Worm (Caenorhabditis elegans): ENCODE results near the gene F58G6.7.

F58G6.7 gene

DNA sequence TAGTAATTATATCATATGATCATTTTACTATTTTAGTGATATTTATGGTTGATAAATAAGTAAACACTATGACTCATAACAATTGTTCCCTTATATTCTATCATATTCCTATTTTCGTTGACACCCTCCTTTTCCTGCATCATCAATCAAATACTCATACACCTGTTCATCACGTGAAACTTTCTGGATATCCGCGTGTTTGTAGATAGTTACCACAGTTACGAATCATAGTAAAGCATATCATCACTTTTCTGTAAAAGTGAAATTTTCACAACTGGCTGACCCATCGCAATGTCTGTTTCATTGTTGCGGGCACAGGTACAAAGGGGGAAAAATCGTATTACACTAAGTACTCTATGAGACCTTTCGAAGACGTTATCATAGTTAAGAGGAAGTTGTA lies 20.2 kb upstream of the F58G6.7 start:
- TF ChIP-seq tab-1 (GFP tag; IDR thresholded peaks at IDR 0.05) = no peak
- TF ChIP-seq ztf-23 (GFP tag; IDR thresholded peaks at IDR 0.05) = no peak
- no peak for TF ChIP-seq flt-1 (GFP tag; IDR thresholded peaks at IDR 0.05)
- TF ChIP-seq ztf-29 (GFP tag; IDR thresholded peaks at IDR 0.05) = no peak
- no peak for TF ChIP-seq med-1 (GFP tag; optimal IDR thresholded peaks at IDR 0.05; ENCODE audit: insufficient read depth)
- no peak for TF ChIP-seq klf-2 (GFP tag; conservative IDR thresholded peaks at IDR 0.05)
- TF ChIP-seq T22C8.4 (GFP tag; IDR thresholded peaks at IDR 0.05) = no peak
- no peak for TF ChIP-seq ref-1 (GFP tag; conservative IDR thresholded peaks at IDR 0.05)
- TF ChIP-seq cog-1 (tag; optimal IDR thresholded peaks at IDR 0.05) = no peak

DNA sequence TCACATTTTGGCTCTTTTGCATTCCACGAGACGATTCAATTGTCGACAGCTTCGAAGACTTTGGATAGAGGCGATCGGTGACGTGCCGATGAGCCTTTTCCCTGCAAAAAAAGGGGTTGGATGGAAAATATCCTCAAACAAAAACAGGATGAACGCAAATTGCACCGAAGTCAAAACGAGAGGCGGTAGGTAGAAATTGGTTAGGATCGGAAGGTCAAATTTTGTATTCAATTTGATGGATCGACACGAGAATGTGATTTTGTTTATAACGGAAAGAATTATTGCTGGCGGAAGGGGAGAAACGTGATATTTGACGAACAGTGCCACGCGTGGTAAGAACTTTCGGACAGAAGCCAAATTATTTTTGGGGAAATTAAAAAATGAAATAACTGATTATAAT lies 19.3 kb upstream of the F58G6.7 start, which contains the start of gene mca-1:
TSS of gene mca-1 (minus strand) at position 101 of the 400 bp plus-strand sequence.
- TF ChIP-seq med-1 (GFP tag; optimal IDR thresholded peaks at IDR 0.05; ENCODE audit: insufficient read depth) = no peak

DNA sequence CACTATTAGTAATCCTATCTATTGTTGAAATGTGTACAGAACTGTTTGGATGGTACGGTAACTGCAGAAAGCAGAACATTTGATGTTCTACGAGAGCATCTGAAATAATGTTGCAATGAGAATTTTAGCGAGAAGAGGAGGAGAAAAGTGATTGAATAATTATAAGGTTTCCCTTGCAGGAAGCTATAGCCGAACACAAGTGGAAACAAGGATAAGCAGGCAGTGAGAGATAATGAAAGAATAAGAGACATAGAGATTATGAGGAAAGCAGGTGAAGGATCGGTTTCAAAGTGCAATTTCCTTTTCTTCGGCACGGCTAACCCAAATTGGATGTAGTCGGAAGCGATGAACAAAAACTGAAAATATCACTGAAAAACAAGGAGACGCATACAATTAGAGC lies 12.2 kb upstream of the F58G6.7 start, which contains the start of gene del-2:
TSS of gene del-2 (minus strand) at position 101 of the 400 bp plus-strand sequence.
- TF ChIP-seq flt-1 (GFP tag; IDR thresholded peaks at IDR 0.05) = no peak
- TF ChIP-seq cog-1 (tag; optimal IDR thresholded peaks at IDR 0.05) = no peak
- no peak for TF ChIP-seq tab-1 (GFP tag; IDR thresholded peaks at IDR 0.05)
- TF ChIP-seq ztf-23 (GFP tag; IDR thresholded peaks at IDR 0.05) = no peak
- no peak for TF ChIP-seq ref-1 (GFP tag; conservative IDR thresholded peaks at IDR 0.05)
- TF ChIP-seq T22C8.4 (GFP tag; IDR thresholded peaks at IDR 0.05) = no peak
- no peak for TF ChIP-seq med-1 (GFP tag; optimal IDR thresholded peaks at IDR 0.05; ENCODE audit: insufficient read depth)
- TF ChIP-seq klf-2 (GFP tag; conservative IDR thresholded peaks at IDR 0.05) = no peak
- TF ChIP-seq ztf-29 (GFP tag; IDR thresholded peaks at IDR 0.05) = no peak

DNA sequence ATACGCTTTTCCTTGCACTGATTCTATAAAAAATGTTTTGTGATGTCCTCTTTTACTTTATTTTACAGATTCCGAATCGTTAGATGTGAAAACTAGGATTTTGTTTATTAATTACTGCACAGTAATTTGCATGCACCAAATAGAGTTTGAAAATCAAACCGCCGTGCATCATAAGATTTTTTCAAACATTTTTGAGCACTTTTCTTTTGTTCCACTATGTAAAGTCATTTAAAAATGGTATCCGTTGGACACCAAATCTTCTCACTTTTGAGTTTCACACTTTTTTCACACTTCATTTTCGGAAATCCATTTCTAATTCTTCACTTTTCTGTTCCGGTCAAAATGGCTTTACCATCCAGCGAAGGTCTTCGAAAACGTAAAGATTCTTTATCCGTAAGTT lies 10.9 kb upstream of the F58G6.7 start, which contains the start of gene degl-2:
TSS of gene degl-2 (plus strand) at position 301 of the 400 bp plus-strand sequence.
- no peak for TF ChIP-seq T22C8.4 (GFP tag; IDR thresholded peaks at IDR 0.05)
- no peak for TF ChIP-seq ztf-23 (GFP tag; IDR thresholded peaks at IDR 0.05)
- TF ChIP-seq klf-2 (GFP tag; conservative IDR thresholded peaks at IDR 0.05) = no peak
- no peak for TF ChIP-seq ztf-29 (GFP tag; IDR thresholded peaks at IDR 0.05)
- no peak for TF ChIP-seq tab-1 (GFP tag; IDR thresholded peaks at IDR 0.05)
- TF ChIP-seq cog-1 (tag; optimal IDR thresholded peaks at IDR 0.05) = no peak
- TF ChIP-seq ref-1 (GFP tag; conservative IDR thresholded peaks at IDR 0.05) = no peak
- TF ChIP-seq flt-1 (GFP tag; IDR thresholded peaks at IDR 0.05) = no peak
- TF ChIP-seq med-1 (GFP tag; optimal IDR thresholded peaks at IDR 0.05; ENCODE audit: insufficient read depth) = no peak

DNA sequence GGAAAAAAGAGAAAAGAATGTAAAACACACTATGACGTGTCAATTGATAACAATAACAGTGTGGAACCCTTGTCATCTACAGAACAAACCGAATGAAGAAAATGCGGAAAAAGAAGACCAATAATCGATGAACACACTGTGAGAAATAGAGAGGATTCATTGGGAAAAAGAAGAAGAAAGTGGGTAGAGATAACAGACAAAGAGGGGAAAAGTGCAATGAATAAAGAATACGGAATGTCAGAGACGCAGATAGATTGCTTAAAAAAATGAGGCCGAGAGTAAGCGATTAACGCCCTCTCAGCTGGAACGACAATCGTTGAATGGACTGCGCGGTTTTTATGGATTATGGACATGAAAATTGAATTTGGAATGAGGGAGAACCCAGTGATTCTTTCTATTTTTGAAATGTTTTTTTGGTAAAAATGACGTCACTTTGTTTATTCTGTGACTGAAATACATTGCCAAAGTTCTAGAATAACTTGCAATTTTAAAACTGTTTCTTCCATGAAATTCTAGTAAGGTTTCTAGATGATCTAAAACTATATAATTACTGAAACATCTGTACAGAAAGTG lies 6.2 kb upstream of the F58G6.7 start, which contains the start of gene amph-1:
TSS of gene amph-1 (minus strand) at position 85 of the 573 bp plus-strand sequence.
- TF ChIP-seq ztf-23 (GFP tag; IDR thresholded peaks at IDR 0.05) (no peak), klf-2 (GFP tag; conservative IDR thresholded peaks at IDR 0.05) (no peak), tab-1 (GFP tag; IDR thresholded peaks at IDR 0.05) (no peak), ztf-29 (GFP tag; IDR thresholded peaks at IDR 0.05) (no peak), flt-1 (GFP tag; IDR thresholded peaks at IDR 0.05) (no peak), med-1 (GFP tag; optimal IDR thresholded peaks at IDR 0.05; ENCODE audit: insufficient read depth) (no peak), cog-1 (tag; optimal IDR thresholded peaks at IDR 0.05) (no peak), T22C8.4 (GFP tag; IDR thresholded peaks at IDR 0.05) (no peak), ref-1 (GFP tag; conservative IDR thresholded peaks at IDR 0.05) (no peak)

DNA sequence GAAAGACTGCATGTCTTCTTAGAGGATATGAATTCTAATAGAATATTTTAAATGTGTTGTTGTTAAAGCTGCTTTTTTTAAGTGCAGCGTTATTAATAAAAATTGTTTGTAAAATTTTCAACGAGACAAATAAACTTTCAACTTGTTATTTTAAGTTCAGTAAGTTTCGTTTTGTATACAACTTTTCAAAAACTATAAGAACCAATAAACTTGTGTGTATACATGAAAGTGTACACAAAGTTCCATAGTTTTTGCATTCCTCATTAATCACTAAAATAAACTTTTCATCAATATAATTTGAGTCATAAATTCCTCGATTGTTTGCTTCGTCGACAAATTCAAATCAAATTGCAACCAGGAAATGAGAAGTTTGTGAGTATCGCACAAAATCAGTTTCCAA lies 5.4 kb upstream of the F58G6.7 start, which contains the start of gene srm-3:
TSS of gene srm-3 (plus strand) at position 301 of the 400 bp plus-strand sequence.
- TF ChIP-seq cog-1 (tag; optimal IDR thresholded peaks at IDR 0.05) = no peak
- no peak for TF ChIP-seq T22C8.4 (GFP tag; IDR thresholded peaks at IDR 0.05)
- no peak for TF ChIP-seq flt-1 (GFP tag; IDR thresholded peaks at IDR 0.05)
- TF ChIP-seq ref-1 (GFP tag; conservative IDR thresholded peaks at IDR 0.05) = no peak
- no peak for TF ChIP-seq ztf-23 (GFP tag; IDR thresholded peaks at IDR 0.05)
- no peak for TF ChIP-seq ztf-29 (GFP tag; IDR thresholded peaks at IDR 0.05)
- TF ChIP-seq med-1 (GFP tag; optimal IDR thresholded peaks at IDR 0.05; ENCODE audit: insufficient read depth) = no peak
- no peak for TF ChIP-seq tab-1 (GFP tag; IDR thresholded peaks at IDR 0.05)
- TF ChIP-seq klf-2 (GFP tag; conservative IDR thresholded peaks at IDR 0.05) = no peak

DNA sequence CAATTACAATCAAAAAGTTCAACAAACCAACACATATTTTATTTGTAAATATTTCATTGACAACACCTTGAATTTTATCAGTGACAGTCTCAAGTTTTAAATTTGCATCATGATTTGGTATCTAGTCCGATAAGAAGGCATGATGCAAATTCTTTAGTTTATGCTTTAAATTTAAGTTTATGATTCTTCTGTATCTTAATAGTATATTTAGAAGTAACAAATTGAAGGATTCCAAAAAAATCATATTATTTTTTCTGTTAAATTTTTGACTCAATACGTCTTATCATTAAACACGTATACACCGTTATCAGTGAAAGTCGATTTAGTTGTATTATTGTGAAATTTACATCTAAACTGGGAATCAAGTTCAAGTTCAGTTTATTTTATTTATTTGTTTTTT lies 2.9 kb upstream of the F58G6.7 start, which contains the start of gene chca-1:
TSS of gene chca-1 (plus strand) at position 161 of the 400 bp plus-strand sequence.
- TF ChIP-seq tab-1 (GFP tag; IDR thresholded peaks at IDR 0.05) = no peak
- no peak for TF ChIP-seq ztf-29 (GFP tag; IDR thresholded peaks at IDR 0.05)
- TF ChIP-seq med-1 (GFP tag; optimal IDR thresholded peaks at IDR 0.05; ENCODE audit: insufficient read depth) = no peak
- no peak for TF ChIP-seq T22C8.4 (GFP tag; IDR thresholded peaks at IDR 0.05)
- no peak for TF ChIP-seq flt-1 (GFP tag; IDR thresholded peaks at IDR 0.05)

DNA sequence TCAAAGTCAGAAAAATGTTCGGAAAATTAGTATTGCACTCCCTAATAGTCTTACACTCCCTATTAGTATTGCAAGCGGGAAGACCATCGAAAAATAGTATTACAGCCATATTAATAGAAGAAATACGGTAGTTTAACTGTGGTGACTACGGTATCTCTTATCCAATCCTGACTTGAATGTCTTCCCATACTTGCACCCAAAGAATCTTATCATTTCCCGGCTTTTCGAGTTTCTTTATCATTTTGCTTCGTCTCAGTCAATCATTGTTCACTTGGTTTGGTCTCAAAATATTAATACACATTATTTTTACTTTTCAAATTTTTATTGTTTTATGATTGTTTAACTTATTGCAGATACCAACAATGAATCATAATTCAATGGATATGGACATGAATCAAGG lies 933 bp upstream of the F58G6.7 start, which contains the start of gene F58G6.3:
TSS of gene F58G6.3 (plus strand) at position 352 of the 400 bp plus-strand sequence.
- no peak for TF ChIP-seq cog-1 (tag; optimal IDR thresholded peaks at IDR 0.05)
- TF ChIP-seq tab-1 (GFP tag; IDR thresholded peaks at IDR 0.05) = no peak
- no peak for TF ChIP-seq klf-2 (GFP tag; conservative IDR thresholded peaks at IDR 0.05)
- no peak for TF ChIP-seq ztf-23 (GFP tag; IDR thresholded peaks at IDR 0.05)
- no peak for TF ChIP-seq T22C8.4 (GFP tag; IDR thresholded peaks at IDR 0.05)
- no peak for TF ChIP-seq med-1 (GFP tag; optimal IDR thresholded peaks at IDR 0.05; ENCODE audit: insufficient read depth)
- no peak for TF ChIP-seq flt-1 (GFP tag; IDR thresholded peaks at IDR 0.05)
- TF ChIP-seq ztf-29 (GFP tag; IDR thresholded peaks at IDR 0.05) = no peak
- TF ChIP-seq ref-1 (GFP tag; conservative IDR thresholded peaks at IDR 0.05) = no peak

DNA sequence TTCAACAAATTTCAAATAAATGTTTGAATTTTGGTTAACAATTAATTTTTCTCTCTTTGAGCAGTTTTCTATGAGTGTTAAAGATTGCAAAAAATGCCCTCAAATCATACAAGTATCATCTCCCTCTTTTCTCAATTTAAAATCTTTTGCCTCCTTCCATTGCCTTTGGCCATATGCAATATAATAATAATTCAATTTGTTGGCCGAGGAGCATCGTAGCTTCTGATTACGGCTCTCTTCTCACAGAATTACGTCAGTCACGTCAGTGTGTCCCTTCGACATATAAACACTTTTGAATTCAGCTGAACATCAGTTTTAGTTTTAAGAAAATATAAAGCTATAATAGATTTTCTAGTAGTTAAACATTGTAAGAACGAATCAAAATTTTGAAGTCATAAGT lies 1.4 kb downstream of the F58G6.7 start:
- TF ChIP-seq klf-2 (GFP tag; conservative IDR thresholded peaks at IDR 0.05) (no peak), T22C8.4 (GFP tag; IDR thresholded peaks at IDR 0.05) (no peak), cog-1 (tag; optimal IDR thresholded peaks at IDR 0.05) (no peak), ztf-23 (GFP tag; IDR thresholded peaks at IDR 0.05) (no peak), tab-1 (GFP tag; IDR thresholded peaks at IDR 0.05) (no peak), ztf-29 (GFP tag; IDR thresholded peaks at IDR 0.05) (no peak), med-1 (GFP tag; optimal IDR thresholded peaks at IDR 0.05; ENCODE audit: insufficient read depth) (no peak), flt-1 (GFP tag; IDR thresholded peaks at IDR 0.05) (no peak), ref-1 (GFP tag; conservative IDR thresholded peaks at IDR 0.05) (no peak)
